Worm (Caenorhabditis elegans) whole organism, midembryonic: ENCODE measurements around the gene F09F9.5.

Experiments used
- flt-1 ChIP-seq: fragments of 200-800 bp; sonication (Bioruptor generic); IDR thresholded peaks from 2 replicates; pipeline ENCODE4 v1.3.6; 2022; ENCODE audit warnings: missing genetic modification characterization, missing compliant biosample characterization
- ztf-29 ChIP-seq: fragments of 200-800 bp; sonication (Bioruptor generic); IDR thresholded peaks from 2 replicates; pipeline ENCODE4 v1.3.6; 2022; ENCODE audit warnings: missing genetic modification reagents, missing genetic modification characterization, missing compliant biosample characterization

DNA sequence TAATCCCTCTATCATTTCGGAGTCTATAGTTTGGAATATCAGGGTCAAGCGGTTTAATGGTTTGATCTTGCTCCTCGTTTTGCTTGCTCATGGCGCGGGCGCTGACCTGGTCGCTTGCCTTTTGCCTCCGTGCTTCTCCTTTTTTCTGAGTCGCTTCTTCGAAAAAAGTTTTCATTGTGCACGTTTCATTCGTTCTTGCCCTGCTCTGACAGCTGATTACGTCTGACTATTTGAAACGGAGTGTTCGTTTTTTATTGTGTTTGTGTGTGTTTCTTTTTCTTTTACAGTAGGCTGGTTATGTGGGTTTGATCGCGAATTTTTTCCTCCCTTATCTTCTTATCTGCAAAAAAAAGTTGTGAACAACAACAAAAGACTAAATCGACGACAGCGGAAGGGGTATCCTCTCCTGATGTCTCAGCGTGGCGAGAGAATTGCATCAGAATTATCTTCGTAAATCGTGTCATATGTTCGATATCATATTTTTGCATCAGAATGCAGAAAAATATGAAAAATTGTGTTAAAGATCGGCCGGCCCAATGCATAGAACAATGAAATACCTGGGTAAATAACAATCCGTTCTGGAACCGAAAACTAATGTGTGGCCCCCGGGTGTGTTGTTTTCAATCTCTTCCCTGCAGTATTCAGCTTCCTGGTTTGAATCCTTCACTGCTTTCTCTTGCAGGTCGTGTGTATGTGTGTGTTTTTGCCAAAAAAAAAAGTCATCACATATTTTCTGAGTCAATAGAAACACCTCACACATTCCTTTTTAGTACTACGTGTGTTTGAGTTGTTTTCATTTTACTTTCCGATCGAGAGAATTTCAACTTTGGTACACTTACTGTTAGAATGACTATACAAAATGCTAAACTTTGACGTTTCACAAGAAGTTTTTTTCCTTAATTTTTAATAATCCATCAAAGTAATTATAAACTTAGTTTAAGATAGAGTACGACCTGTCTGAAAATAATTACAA, 22.2 kb downstream of the F09F9.5 start, which contains the start of gene ZK470.4:
- no peak for TF ChIP-seq ztf-29 (GFP tag; lab: Robert Waterston, UW)
- TF ChIP-seq flt-1 (GFP tag; lab: Robert Waterston, UW): no peak
